Fruit fly (Drosophila melanogaster) whole organism, embryonic: ENCODE measurements around the gene CG15894.
A peak's percentile ranks its signal among the peaks of the same experiment; 100 is the strongest.

Source experiments
- BEAF-32 ChIP-seq: fragments of 200-800 bp; sonication (Bioruptor generic); optimal IDR thresholded peaks from 3 replicates; lab custom pipeline; 2017; ENCODE audit warnings: missing biosample characterization, missing genetic modification characterization, mild to moderate bottlenecking, moderate library complexity, missing genetic modification reagents
- BtbVII ChIP-seq: fragments of 200-800 bp; sonication (Bioruptor generic); optimal IDR thresholded peaks from 3 replicates; lab custom pipeline; 2017; ENCODE audit warnings: missing biosample characterization, mild to moderate bottlenecking, missing genetic modification characterization
- CG10209 ChIP-seq: fragments of 200-800 bp; sonication (Bioruptor generic); optimal IDR thresholded peaks from 3 replicates; lab custom pipeline; 2017; ENCODE audit warnings: missing biosample characterization, mild to moderate bottlenecking, missing genetic modification characterization, missing genetic modification reagents
- CG11085 ChIP-seq: fragments of 200-800 bp; sonication (Bioruptor generic); IDR thresholded peaks from 2 replicates; pipeline ENCODE4 v1.3.6; 2022; ENCODE audit warnings: missing biosample characterization, missing genetic modification characterization
- CG11723 ChIP-seq: fragments of 200-800 bp; sonication (Bioruptor generic); optimal IDR thresholded peaks from 2 replicates; lab custom pipeline; 2017; ENCODE audit warnings: missing biosample characterization, mild to moderate bottlenecking, missing genetic modification characterization
- CG15011 ChIP-seq: fragments of 200-800 bp; sonication (Bioruptor generic); optimal IDR thresholded peaks from 3 replicates; lab custom pipeline; 2018; ENCODE audit warnings: missing biosample characterization, mild to moderate bottlenecking, missing genetic modification characterization
- CG16815 ChIP-seq: fragments of 200-800 bp; sonication (Bioruptor generic); optimal IDR thresholded peaks from 3 replicates; lab custom pipeline; 2017; ENCODE audit warnings: missing biosample characterization, mild to moderate bottlenecking, missing genetic modification characterization
- CG2116 ChIP-seq: fragments of 200-800 bp; sonication (Bioruptor generic); optimal IDR thresholded peaks from 3 replicates; lab custom pipeline; 2018; ENCODE audit warnings: missing biosample characterization, mild to moderate bottlenecking, missing genetic modification characterization
- CG30403 ChIP-seq: fragments of 200-800 bp; sonication (Bioruptor generic); optimal IDR thresholded peaks from 3 replicates; lab custom pipeline; 2016; ENCODE audit warnings: missing biosample characterization, missing genetic modification characterization
- CG32532 ChIP-seq: fragments of 200-800 bp; sonication (Bioruptor generic); IDR thresholded peaks from 2 replicates; pipeline ENCODE4 v1.3.6; 2022; ENCODE audit warnings: missing biosample characterization, missing genetic modification characterization
- CG4617 ChIP-seq: fragments of 200-800 bp; sonication (Bioruptor generic); optimal IDR thresholded peaks from 3 replicates; lab custom pipeline; 2016; ENCODE audit warnings: missing biosample characterization, missing genetic modification characterization, borderline replicate concordance
- CG4820 ChIP-seq: fragments of 200-800 bp; sonication (Bioruptor generic); optimal IDR thresholded peaks from 3 replicates; lab custom pipeline; 2016; ENCODE audit warnings: missing biosample characterization, missing genetic modification characterization
- CG6272 ChIP-seq: fragments of 200-800 bp; sonication (Bioruptor generic); IDR thresholded peaks from 2 replicates; pipeline ENCODE4 v1.3.6; 2022; ENCODE audit warnings: missing biosample characterization, missing genetic modification characterization
- CG6689 ChIP-seq: fragments of 200-800 bp; sonication (Bioruptor generic); IDR thresholded peaks from 2 replicates; pipeline ENCODE4 v1.3.6; 2022; ENCODE audit warnings: missing biosample characterization, missing genetic modification characterization
- CG7271 ChIP-seq: fragments of 200-800 bp; sonication (Bioruptor generic); optimal IDR thresholded peaks from 2 replicates; lab custom pipeline; 2018; ENCODE audit warnings: missing biosample characterization, mild to moderate bottlenecking, missing genetic modification characterization, moderate library complexity
- CG8478 ChIP-seq: fragments of >200 bp; optimal IDR thresholded peaks from 2 replicates; lab custom pipeline; 2018
- CG8944 ChIP-seq: fragments of 200-800 bp; sonication (Bioruptor generic); optimal IDR thresholded peaks from 3 replicates; lab custom pipeline; 2016; ENCODE audit warnings: missing biosample characterization, missing genetic modification characterization
- CG9727 ChIP-seq: fragments of 200-800 bp; sonication (Bioruptor generic); optimal IDR thresholded peaks from 3 replicates; lab custom pipeline; 2017; ENCODE audit warnings: missing biosample characterization, mild to moderate bottlenecking, missing genetic modification characterization
- CG9876 ChIP-seq: fragments of 200-800 bp; sonication (Bioruptor generic); optimal IDR thresholded peaks from 2 replicates; lab custom pipeline; 2016; ENCODE audit warnings: missing biosample characterization, missing genetic modification characterization
- D ChIP-seq, 2 experiments: fragments of 200-800 bp in 1 of 2; fragments of >200 bp in 1 of 2; sonication (Bioruptor generic) in 1 of 2; optimal IDR thresholded peaks; 2 replicates in 1 of 2; 3 replicates in 1 of 2; lab custom pipeline; 2017; ENCODE audit warnings: mild to moderate bottlenecking in 1 of 2, missing biosample characterization in 1 of 2, missing genetic modification characterization in 1 of 2, missing genetic modification reagents in 1 of 2
- D19A ChIP-seq: fragments of 200-800 bp; optimal IDR thresholded peaks from 3 replicates; lab custom pipeline; 2019; ENCODE audit warnings: missing biosample characterization, mild to moderate bottlenecking, missing genetic modification characterization, moderate library complexity
- Dek ChIP-seq: fragments of 200-800 bp; sonication (Bioruptor generic); optimal IDR thresholded peaks from 3 replicates; lab custom pipeline; 2019; ENCODE audit warnings: missing biosample characterization, mild to moderate bottlenecking, missing genetic modification characterization, moderate library complexity
- Dip3 ChIP-seq: fragments of 200-800 bp; sonication (Bioruptor generic); optimal IDR thresholded peaks from 3 replicates; lab custom pipeline; 2016; ENCODE audit warnings: missing biosample characterization, missing genetic modification characterization
- E2f2 ChIP-seq: fragments of 200-800 bp; sonication (Bioruptor generic); IDR thresholded peaks from 2 replicates; pipeline ENCODE4 v1.3.6; 2022; ENCODE audit warnings: missing biosample characterization, missing genetic modification characterization
- HLH4C ChIP-seq: fragments of 200-800 bp; sonication (Bioruptor generic); IDR thresholded peaks from 3 replicates; pipeline ENCODE4 v1.3.6; 2022; ENCODE audit warnings: missing biosample characterization, missing genetic modification characterization; ENCODE audit not compliant: partially characterized antibody
- Lim3 ChIP-seq: fragments of 200-800 bp; sonication (Bioruptor generic); IDR thresholded peaks from 2 replicates; pipeline ENCODE4 v1.3.6; 2022; ENCODE audit warnings: missing biosample characterization, missing genetic modification characterization
- Neu2 ChIP-seq: fragments of 200-800 bp; sonication (Bioruptor generic); optimal IDR thresholded peaks from 3 replicates; lab custom pipeline; 2016; ENCODE audit warnings: missing biosample characterization, missing genetic modification characterization, borderline replicate concordance
- Oaz ChIP-seq: fragments of 200-800 bp; sonication (Bioruptor generic); IDR thresholded peaks from 2 replicates; pipeline ENCODE4 v1.3.6; 2022; ENCODE audit warnings: missing biosample characterization, missing genetic modification characterization
- Sin3A ChIP-seq: fragments of >200 bp; optimal IDR thresholded peaks from 2 replicates; lab custom pipeline; 2018
- TFAM ChIP-seq: fragments of 200-800 bp; sonication (Bioruptor generic); optimal IDR thresholded peaks from 2 replicates; lab custom pipeline; 2017; ENCODE audit warnings: missing biosample characterization, missing genetic modification characterization, inconsistent platforms
- ash1 ChIP-seq: fragments of 200-800 bp; sonication (Bioruptor generic); optimal IDR thresholded peaks from 2 replicates; lab custom pipeline; 2018; ENCODE audit warnings: missing biosample characterization, mild to moderate bottlenecking, missing genetic modification characterization
- ato ChIP-seq: fragments of 200-800 bp; sonication (Bioruptor generic); IDR thresholded peaks from 2 replicates; pipeline ENCODE4 v1.3.6; 2022; ENCODE audit warnings: missing biosample characterization, missing genetic modification characterization; ENCODE audit not compliant: partially characterized antibody
- chif ChIP-seq, 2 experiments: fragments of 200-800 bp; sonication (Bioruptor generic); optimal IDR thresholded peaks; 3 replicates each; lab custom pipeline; 2016; ENCODE audit warnings: missing biosample characterization in 2 of 2, missing genetic modification characterization in 2 of 2
- ci ChIP-seq: fragments of 200-800 bp; sonication (Bioruptor generic); IDR thresholded peaks from 3 replicates; pipeline ENCODE4 v1.3.6; 2022; ENCODE audit warnings: missing biosample characterization, missing genetic modification characterization
- dm ChIP-seq: fragments of 200-800 bp; sonication (Bioruptor generic); optimal IDR thresholded peaks from 3 replicates; lab custom pipeline; 2016; ENCODE audit warnings: missing biosample characterization, missing genetic modification characterization
- fd3F ChIP-seq: fragments of 200-800 bp; sonication (Bioruptor generic); optimal IDR thresholded peaks from 2 replicates; lab custom pipeline; 2018; ENCODE audit warnings: missing biosample characterization, mild to moderate bottlenecking, missing genetic modification characterization, moderate library complexity
- gt ChIP-seq: fragments of 200-800 bp; sonication (Bioruptor generic); IDR thresholded peaks from 2 replicates; pipeline ENCODE4 v1.3.6; 2022; ENCODE audit warnings: missing biosample characterization, missing genetic modification characterization
- lbe ChIP-seq: fragments of 200-800 bp; sonication (Bioruptor generic); optimal IDR thresholded peaks from 2 replicates; lab custom pipeline; 2016; ENCODE audit warnings: missing biosample characterization, mild to moderate bottlenecking, missing genetic modification characterization
- lov ChIP-seq, 2 experiments: fragments of 200-800 bp in 1 of 2; fragments of >200 bp in 1 of 2; sonication (Bioruptor generic) in 1 of 2; IDR thresholded peaks in 1 of 2; optimal IDR thresholded peaks in 1 of 2; 2 replicates in 1 of 2; 3 replicates in 1 of 2; pipeline versions ENCODE4 v1.3.6 to Lab custom; 2017 to 2022; ENCODE audit warnings: missing biosample characterization in 1 of 2, missing genetic modification characterization in 1 of 2
- pfk ChIP-seq: fragments of 200-800 bp; sonication (Bioruptor generic); optimal IDR thresholded peaks from 2 replicates; lab custom pipeline; 2018; ENCODE audit warnings: missing biosample characterization, mild to moderate bottlenecking, missing genetic modification characterization, moderate library complexity
- prd ChIP-seq, 3 experiments: fragments of >200 bp in 2 of 3; fragments of 200-800 bp in 1 of 3; sonication (Bioruptor generic) in 1 of 3; optimal IDR thresholded peaks in 2 of 3; IDR thresholded peaks in 1 of 3; 2 replicates in 2 of 3; 3 replicates in 1 of 3; pipeline versions ENCODE4 v1.3.6 to Lab custom; 2017 to 2022; ENCODE audit warnings: missing biosample characterization in 1 of 3, missing genetic modification characterization in 1 of 3
- pum ChIP-seq: fragments of 200-800 bp; sonication (Bioruptor generic); optimal IDR thresholded peaks from 2 replicates; lab custom pipeline; 2016; ENCODE audit warnings: missing biosample characterization, missing genetic modification characterization
- salm ChIP-seq: fragments of 200-800 bp; sonication (Bioruptor generic); optimal IDR thresholded peaks from 2 replicates; lab custom pipeline; 2018; ENCODE audit warnings: missing biosample characterization, mild to moderate bottlenecking, missing genetic modification characterization
- slbo ChIP-seq: fragments of 200-800 bp; sonication (Bioruptor generic); IDR thresholded peaks from 2 replicates; pipeline ENCODE4 v1.3.6; 2022; ENCODE audit warnings: missing biosample characterization, missing genetic modification characterization
- slp2 ChIP-seq: fragments of 200-800 bp; sonication (Bioruptor generic); optimal IDR thresholded peaks from 2 replicates; lab custom pipeline; 2016; ENCODE audit warnings: missing biosample characterization, missing genetic modification characterization
- wdn ChIP-seq: fragments of 200-800 bp; sonication (Bioruptor generic); IDR thresholded peaks from 2 replicates; pipeline ENCODE4 v1.3.6; 2022; ENCODE audit warnings: missing biosample characterization, missing genetic modification characterization
- wek ChIP-seq: fragments of 200-800 bp; sonication (Bioruptor generic); optimal IDR thresholded peaks from 3 replicates; lab custom pipeline; 2018; ENCODE audit warnings: missing biosample characterization, mild to moderate bottlenecking, missing genetic modification characterization, moderate library complexity
- zen ChIP-seq: fragments of 200-800 bp; sonication (Bioruptor generic); optimal IDR thresholded peaks from 3 replicates; lab custom pipeline; 2018; ENCODE audit warnings: missing biosample characterization, mild to moderate bottlenecking, missing genetic modification characterization, moderate library complexity
- zfh2 ChIP-seq: fragments of 200-800 bp; sonication (Bioruptor generic); optimal IDR thresholded peaks from 2 replicates; lab custom pipeline; 2016; ENCODE audit warnings: missing biosample characterization, missing genetic modification characterization

The CG15894 gene

DNA sequence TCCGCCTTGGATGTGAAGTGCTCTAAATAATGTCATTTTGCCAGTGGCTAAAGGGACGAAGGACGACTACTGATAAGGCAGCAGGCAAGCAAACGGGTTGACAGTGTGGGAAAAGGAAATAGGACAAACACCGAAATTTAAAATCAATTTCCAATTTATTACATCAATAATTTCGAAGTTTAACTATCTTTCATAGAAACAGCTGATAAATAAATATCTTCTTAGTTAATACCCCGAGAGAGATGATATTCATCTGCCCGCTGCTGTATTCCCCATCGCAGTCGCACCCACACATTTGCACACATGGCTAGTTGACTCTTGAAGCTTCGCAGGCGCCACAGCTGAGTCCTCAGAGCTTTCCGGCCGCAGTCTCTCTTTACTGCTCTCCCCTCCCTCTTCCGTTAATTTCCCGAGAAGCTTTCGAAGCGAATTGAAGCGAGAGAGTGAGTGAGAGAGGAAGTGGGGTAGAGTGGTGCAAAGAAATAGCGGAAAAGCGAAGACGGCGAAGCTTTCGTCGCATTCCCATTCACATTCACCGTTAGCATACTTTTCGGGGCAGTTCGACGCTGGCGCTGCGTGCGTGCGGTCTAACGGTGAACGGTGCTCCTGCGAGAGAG is 8.0 kb downstream of the CG15894 start (continued):
- TF ChIP-seq zen (tag; lab: Kevin White, UChicago) (no peak), CG6689 (GFP tag; lab: Robert Waterston, UW) (peak; percentile 59), BEAF-32 (GFP tag; lab: Kevin White, UChicago) (no peak), CG11723 (GFP tag; lab: Kevin White, UChicago) (no peak), CG6272 (GFP tag; lab: Robert Waterston, UW) (no peak), wek (GFP tag; lab: Kevin White, UChicago) (no peak), Neu2 (no peak), CG30403 (GFP tag; lab: Kevin White, UChicago) (peak; percentile 64), CG8944 (GFP tag; lab: Kevin White, UChicago) (peak; percentile 36), BtbVII (GFP tag; lab: Kevin White, UChicago) (peak; percentile 51), CG7271 (tag; lab: Kevin White, UChicago) (no peak), Sin3A (lab: Kevin White, UChicago) (no peak), CG4617 (GFP tag; lab: Kevin White, UChicago) (no peak), pfk (GFP tag; lab: Kevin White, UChicago) (no peak), E2f2 (peak; percentile 42; the same call in 1 of the 2 replicates), zfh2 (GFP tag; lab: Kevin White, UChicago) (peak; percentile 26), Dip3 (GFP tag; lab: Kevin White, UChicago) (peak; percentile 36), Lim3 (GFP tag; lab: Robert Waterston, UW) (no peak), fd3F (GFP tag; lab: Kevin White, UChicago) (peak; percentile 60), CG11085 (GFP tag; lab: Robert Waterston, UW) (peak; percentile 50; the same call in 1 of the 2 replicates), CG9727 (GFP tag; lab: Kevin White, UChicago) (peak; percentile 57), ash1 (no peak), CG32532 (GFP tag; lab: Robert Waterston, UW) (peak; percentile 77), slp2 (GFP tag; lab: Kevin White, UChicago) (no peak), lov (optimal IDR thresholded peaks at IDR 0.05; lab: Kevin White, UChicago) (no peak), lov (GFP tag; IDR thresholded peaks at IDR 0.05; lab: Robert Waterston, UW) (no peak), CG9876 (GFP tag; lab: Kevin White, UChicago) (no peak), CG8478 (lab: Kevin White, UChicago) (no peak), lbe (GFP tag; lab: Kevin White, UChicago) (no peak), gt (GFP tag; lab: Robert Waterston, UW) (0 out of 2 replicates have a peak, but pooled peaks have one; percentile 24), CG15011 (GFP tag; lab: Kevin White, UChicago) (peak; percentile 50), chif (GFP tag; optimal IDR thresholded peaks at IDR 0.05; lab: Kevin White, UChicago) (peak in 1 of 2 experiments; percentile 33), TFAM (GFP tag; lab: Kevin White, UChicago) (no peak), HLH4C (GFP tag; lab: Robert Waterston, UW) (no peak), prd (optimal IDR thresholded peaks at IDR 0.05; lab: Kevin White, UChicago) (no peak), prd (GFP tag; IDR thresholded peaks at IDR 0.05; lab: Robert Waterston, UW) (peak; percentile 75), CG4820 (GFP tag; lab: Kevin White, UChicago) (peak; percentile 10), Dek (peak; percentile 55), wdn (GFP tag; lab: Robert Waterston, UW) (peak; percentile 66), ci (peak; percentile 79), slbo (GFP tag; lab: Robert Waterston, UW) (peak; percentile 85), pum (GFP tag; lab: Kevin White, UChicago) (no peak), dm (GFP tag; lab: Kevin White, UChicago) (no peak), CG10209 (GFP tag; lab: Kevin White, UChicago) (peak; percentile 65), CG16815 (no peak), ato (GFP tag; lab: Robert Waterston, UW) (no peak), salm (tag; lab: Kevin White, UChicago) (no peak), Oaz (GFP tag; lab: Robert Waterston, UW) (peak; percentile 58; the same call in 1 of the 2 replicates), CG2116 (GFP tag; lab: Kevin White, UChicago) (no peak), D19A (peak; percentile 20), D (optimal IDR thresholded peaks at IDR 0.05; lab: Kevin White, UChicago) (no peak), D (GFP tag; optimal IDR thresholded peaks at IDR 0.05; lab: Kevin White, UChicago) (peak; percentile 34)
